Fruit fly (Drosophila melanogaster): ENCODE results near the gene CG2150.

Gene CG2150

DNA sequence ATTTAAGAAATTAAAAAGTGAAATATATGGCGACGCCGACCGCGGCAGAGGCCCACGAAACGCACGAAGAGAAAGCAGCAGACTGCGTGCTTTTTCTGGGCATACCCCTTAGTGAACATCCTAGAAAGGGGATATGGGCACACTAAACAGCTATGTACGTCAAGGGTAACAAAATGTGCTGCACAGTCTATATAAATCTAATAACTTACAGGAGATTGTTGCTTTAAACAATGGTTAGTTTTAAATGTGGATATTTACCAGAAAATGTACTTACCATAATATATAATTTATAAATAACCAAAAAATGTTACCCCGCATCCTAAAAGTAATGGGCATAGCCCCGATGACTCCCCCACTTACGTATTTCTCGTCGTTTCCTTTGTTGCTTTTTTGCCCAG lies 46.4 kb downstream of the CG2150 start (continued):
- TF ChIP-seq CG10147 (GFP tag; optimal IDR thresholded peaks at IDR 0.05) (no peak), CG6654 (GFP tag; optimal IDR thresholded peaks at IDR 0.05) (peak; percentile 6), prd (optimal IDR thresholded peaks at IDR 0.05) (no peak), prd (GFP tag; IDR thresholded peaks at IDR 0.05) (peak; percentile 35; the same call in 1 of the 3 replicates), Med (GFP tag) (peak; percentile 9), NFAT (GFP tag; IDR thresholded peaks at IDR 0.05) (0 out of 2 replicates have a peak, but pooled peaks have one; percentile 4), gem (tag; optimal IDR thresholded peaks at IDR 0.05) (peak; percentile 38), Sin3A (optimal IDR thresholded peaks at IDR 0.05) (no peak), Lhr (GFP tag; optimal IDR thresholded peaks at IDR 0.05) (no peak), ind (GFP tag; optimal IDR thresholded peaks at IDR 0.05) (peak; percentile 29), CG10979 (tag; optimal IDR thresholded peaks at IDR 0.05) (peak; percentile 31), ATbp (GFP tag; optimal IDR thresholded peaks at IDR 0.05) (peak; percentile 40), CG18262 (tag; optimal IDR thresholded peaks at IDR 0.05) (peak; percentile 42), CG11504 (tag; optimal IDR thresholded peaks at IDR 0.05) (peak; percentile 15), dmrt99B (tag; optimal IDR thresholded peaks at IDR 0.05) (peak; percentile 15), mirr (GFP tag; optimal IDR thresholded peaks at IDR 0.05) (no peak), CG30403 (GFP tag; optimal IDR thresholded peaks at IDR 0.05) (peak; percentile 18), ap (GFP tag; IDR thresholded peaks at IDR 0.05) (0 out of 2 replicates have a peak, but pooled peaks have one; percentile 12), CG11696 (GFP tag; IDR thresholded peaks at IDR 0.05) (no peak), Ssrp (tag; optimal IDR thresholded peaks at IDR 0.05) (peak; percentile 10), row (GFP tag; IDR thresholded peaks at IDR 0.05) (peak; percentile 43; the same call in 1 of the 3 replicates), kni (GFP tag; optimal IDR thresholded peaks at IDR 0.05) (no peak), Oli (tag; optimal IDR thresholded peaks at IDR 0.05) (peak; percentile 15), ranshi (GFP tag; IDR thresholded peaks at IDR 0.05) (peak; percentile 14; the same call in 1 of the 2 replicates), usp (GFP tag; optimal IDR thresholded peaks at IDR 0.05) (no peak), bsh (GFP tag; optimal IDR thresholded peaks at IDR 0.05) (peak in 1 of 2 experiments; percentile 23), CG4730 (GFP tag; IDR thresholded peaks at IDR 0.05) (0 out of 2 replicates have a peak, but pooled peaks have one; percentile 23), Adf1 (GFP tag; IDR thresholded peaks at IDR 0.05) (peak; percentile 46; the same call in 1 of the 2 replicates), CG17359 (tag; optimal IDR thresholded peaks at IDR 0.05) (peak; percentile 16)

DNA sequence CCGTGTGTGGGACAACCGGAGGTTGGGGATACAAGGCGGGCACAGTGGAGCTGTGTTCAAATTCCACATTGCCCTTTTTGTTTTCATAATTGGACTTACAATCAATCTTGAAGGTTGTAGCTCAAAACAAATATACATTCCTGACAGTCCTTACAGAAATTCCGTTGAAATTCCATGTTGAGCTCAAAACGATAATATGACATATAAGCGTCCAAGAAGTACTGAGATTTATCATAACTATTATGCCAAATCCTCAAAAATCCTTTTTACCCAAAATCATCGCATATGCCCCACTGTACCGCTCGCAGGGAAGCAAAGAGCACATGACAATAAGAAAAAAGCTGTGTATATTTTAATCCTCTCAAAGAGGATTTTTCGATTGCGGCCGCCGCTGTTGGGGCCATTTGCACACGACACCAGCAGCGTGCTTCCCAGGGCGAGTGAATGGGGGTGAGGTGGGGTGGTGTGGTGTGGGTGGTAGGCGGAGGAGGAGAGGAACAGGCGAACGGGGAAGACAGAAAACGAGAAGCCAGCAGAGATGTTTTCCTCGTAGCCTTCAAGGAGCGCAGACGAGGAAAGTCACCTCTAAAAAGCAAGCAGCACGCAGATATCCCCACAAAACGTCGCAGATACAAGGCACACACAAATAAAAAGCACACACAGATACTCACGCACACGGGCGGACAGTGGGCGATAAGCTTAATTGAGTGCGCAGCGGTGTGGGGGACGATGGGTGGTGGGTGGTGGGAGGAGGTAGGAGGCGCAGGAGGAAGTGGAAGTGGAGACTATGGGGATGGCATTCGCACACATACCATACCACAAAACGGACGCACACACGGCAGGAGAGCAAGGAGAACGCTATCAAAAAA lies 47.0 kb downstream of the CG2150 start:
- TF ChIP-seq gro (GFP tag; optimal IDR thresholded peaks at IDR 0.05) (peak; percentile 32), Opbp (GFP tag; IDR thresholded peaks at IDR 0.05; ENCODE audit: partially characterized antibody) (no peak), CG10267 (tag; optimal IDR thresholded peaks at IDR 0.05) (peak; percentile 11), org-1 (GFP tag; optimal IDR thresholded peaks at IDR 0.05) (peak; percentile 75), Max (GFP tag; optimal IDR thresholded peaks at IDR 0.05) (peak; percentile 36), vvl (GFP tag; IDR thresholded peaks at IDR 0.05) (peak; percentile 38), Ada2b (GFP tag; IDR thresholded peaks at IDR 0.05) (peak; percentile 44; the same call in 1 of the 2 replicates), MTF-1 (GFP tag; optimal IDR thresholded peaks at IDR 0.05; ENCODE audit: borderline replicate concordance) (peak; percentile 99), CG10321 (GFP tag; IDR thresholded peaks at IDR 0.05) (0 out of 2 replicates have a peak, but pooled peaks have one; percentile 5), gce (GFP tag; IDR thresholded peaks at IDR 0.05) (0 out of 3 replicates have a peak, but pooled peaks have one; percentile 5), CG6654 (GFP tag; optimal IDR thresholded peaks at IDR 0.05) (peak; percentile 35), CG14667 (GFP tag; IDR thresholded peaks at IDR 0.05) (peak; percentile 35; the same call in 1 of the 2 replicates), Six4 (GFP tag; optimal IDR thresholded peaks at IDR 0.05) (no peak), pzg (GFP tag; optimal IDR thresholded peaks at IDR 0.05) (no peak), Ravus (GFP tag; IDR thresholded peaks at IDR 0.05) (no peak; the same call in 1 of the 2 replicates), CG14014 (GFP tag; IDR thresholded peaks at IDR 0.05) (peak; percentile 54; the same call in 1 of the 2 replicates), Hr78 (GFP tag; optimal IDR thresholded peaks at IDR 0.05) (no peak), CG2875 (GFP tag; optimal IDR thresholded peaks at IDR 0.05) (peak; percentile 36), Hey (tag; optimal IDR thresholded peaks at IDR 0.05) (peak; percentile 40), Dp (GFP tag; optimal IDR thresholded peaks at IDR 0.05) (no peak), CG8944 (GFP tag; optimal IDR thresholded peaks at IDR 0.05) (peak; percentile 27)

Measured in whole organism, embryonic.